Worm (Caenorhabditis elegans) whole organism, mixed stage, embryonic: Measurements from ENCODE around the gene cyy-1.

Experiments
- M03D4.4 ChIP-seq: sonication (generic microtip); optimal IDR thresholded peaks from 2 replicates; lab custom pipeline; 2017; ENCODE audit warnings: mild to moderate bottlenecking, missing genetic modification characterization, missing compliant biosample characterization
- bed-3 ChIP-seq: fragments of 200-800 bp; sonication (Bioruptor generic); optimal IDR thresholded peaks from 3 replicates; lab custom pipeline; 2018; ENCODE audit warnings: mild to moderate bottlenecking, missing genetic modification characterization, moderate library complexity, missing compliant biosample characterization
- blmp-1 ChIP-seq: fragments of 150-350 bp; optimal IDR thresholded peaks from 2 replicates; lab custom pipeline; 2014; ENCODE audit warnings: missing biosample characterization, missing genetic modification characterization
- ceh-39 ChIP-seq: fragments of 150-350 bp; optimal IDR thresholded peaks from 2 replicates; lab custom pipeline; 2014; ENCODE audit warnings: missing biosample characterization, missing genetic modification characterization
- ceh-43 ChIP-seq: fragments of 200-800 bp; sonication (Bioruptor generic); optimal IDR thresholded peaks from 2 replicates; lab custom pipeline; 2018; ENCODE audit warnings: mild to moderate bottlenecking, missing genetic modification characterization, moderate library complexity, missing compliant biosample characterization
- ceh-83 ChIP-seq: fragments of 200-800 bp; sonication (Bioruptor generic); optimal IDR thresholded peaks from 2 replicates; lab custom pipeline; 2018; ENCODE audit warnings: mild to moderate bottlenecking, missing genetic modification characterization, missing compliant biosample characterization
- ces-1 ChIP-seq: fragments of 150-350 bp; optimal IDR thresholded peaks from 2 replicates; lab custom pipeline; 2014; ENCODE audit warnings: missing biosample characterization, missing genetic modification reagents, missing genetic modification characterization
- cnd-1 ChIP-seq: fragments of 200-800 bp; sonication (Bioruptor generic); optimal IDR thresholded peaks from 2 replicates; lab custom pipeline; 2018; ENCODE audit warnings: mild to moderate bottlenecking, missing genetic modification characterization, missing compliant biosample characterization
- drap-1 ChIP-seq: fragments of 200-800 bp; sonication (Bioruptor generic); optimal IDR thresholded peaks from 3 replicates; lab custom pipeline; 2018; ENCODE audit warnings: mild to moderate bottlenecking, missing genetic modification characterization, missing compliant biosample characterization
- elt-1 ChIP-seq: sonication (generic microtip); optimal IDR thresholded peaks from 2 replicates; lab custom pipeline; 2017; ENCODE audit warnings: missing genetic modification characterization, mild to moderate bottlenecking, missing compliant biosample characterization, antibody characterized with exemption, moderate library complexity, borderline replicate concordance; ENCODE audit not compliant: insufficient read depth
- elt-3 ChIP-seq: fragments of 150-350 bp; optimal IDR thresholded peaks from 2 replicates; lab custom pipeline; 2014; ENCODE audit warnings: missing biosample characterization, missing genetic modification characterization
- flh-1 ChIP-seq: fragments of 200-800 bp; sonication (Bioruptor generic); optimal IDR thresholded peaks from 2 replicates; lab custom pipeline; 2018; ENCODE audit warnings: mild to moderate bottlenecking, missing genetic modification characterization, moderate library complexity, missing compliant biosample characterization
- ham-2 ChIP-seq: fragments of 200-800 bp; sonication (Bioruptor generic); optimal IDR thresholded peaks from 2 replicates; lab custom pipeline; 2018; ENCODE audit warnings: mild to moderate bottlenecking, missing genetic modification characterization, missing compliant biosample characterization
- hlh-1 ChIP-seq: fragments of 150-350 bp; optimal IDR thresholded peaks from 2 replicates; lab custom pipeline; 2014; ENCODE audit warnings: missing biosample characterization, missing genetic modification reagents, missing genetic modification characterization
- lin-13 ChIP-seq: fragments of 150-350 bp; optimal IDR thresholded peaks from 2 replicates; lab custom pipeline; 2014; ENCODE audit warnings: missing biosample characterization, missing genetic modification characterization
- lin-32 ChIP-seq: fragments of 200-800 bp; sonication (Bioruptor generic); optimal IDR thresholded peaks from 2 replicates; lab custom pipeline; 2018; ENCODE audit warnings: mild to moderate bottlenecking, missing genetic modification characterization, missing compliant biosample characterization
- lsy-2 ChIP-seq: fragments of 150-350 bp; optimal IDR thresholded peaks from 2 replicates; lab custom pipeline; 2014; ENCODE audit warnings: missing biosample characterization, missing genetic modification characterization
- mab-5 ChIP-seq: fragments of 150-350 bp; optimal IDR thresholded peaks from 2 replicates; lab custom pipeline; 2014; ENCODE audit warnings: missing biosample characterization, missing genetic modification characterization
- mep-1 ChIP-seq: fragments of 150-350 bp; optimal IDR thresholded peaks from 2 replicates; lab custom pipeline; 2017; ENCODE audit warnings: missing biosample characterization, missing genetic modification reagents, missing genetic modification characterization, inconsistent platforms
- mls-2 ChIP-seq: sonication (generic microtip); optimal IDR thresholded peaks from 2 replicates; lab custom pipeline; 2016; ENCODE audit warnings: mild to moderate bottlenecking, missing genetic modification characterization, moderate library complexity, missing compliant biosample characterization
- nhr-12 ChIP-seq: fragments of 150-350 bp; optimal IDR thresholded peaks from 2 replicates; lab custom pipeline; 2014; ENCODE audit warnings: missing biosample characterization, missing genetic modification characterization
- nhr-2 ChIP-seq: fragments of 150-350 bp; optimal IDR thresholded peaks from 2 replicates; lab custom pipeline; 2014; ENCODE audit warnings: missing biosample characterization, missing genetic modification characterization
- nhr-237 ChIP-seq: fragments of 150-350 bp; optimal IDR thresholded peaks from 2 replicates; lab custom pipeline; 2014; ENCODE audit warnings: missing biosample characterization, missing genetic modification characterization
- nhr-28 ChIP-seq: fragments of 150-350 bp; optimal IDR thresholded peaks from 2 replicates; lab custom pipeline; 2014; ENCODE audit warnings: missing biosample characterization, missing genetic modification characterization
- nhr-76 ChIP-seq: sonication (generic microtip); optimal IDR thresholded peaks from 2 replicates; lab custom pipeline; 2017; ENCODE audit warnings: missing biosample characterization, missing genetic modification characterization
- sem-2 ChIP-seq: fragments of 200-800 bp; sonication (Bioruptor generic); optimal IDR thresholded peaks from 2 replicates; lab custom pipeline; 2018; ENCODE audit warnings: mild to moderate bottlenecking, missing genetic modification characterization, missing compliant biosample characterization
- sptf-1 ChIP-seq: sonication (generic microtip); optimal IDR thresholded peaks from 2 replicates; lab custom pipeline; 2017; ENCODE audit warnings: mild to moderate bottlenecking, missing genetic modification characterization, moderate library complexity, missing compliant biosample characterization
- tbx-8 ChIP-seq: fragments of 200-800 bp; sonication (Bioruptor generic); optimal IDR thresholded peaks from 2 replicates; lab custom pipeline; 2018; ENCODE audit warnings: mild to moderate bottlenecking, missing genetic modification characterization, moderate library complexity, missing compliant biosample characterization
- unc-39 ChIP-seq: fragments of 150-350 bp; optimal IDR thresholded peaks from 2 replicates; lab custom pipeline; 2014; ENCODE audit warnings: missing biosample characterization, missing genetic modification characterization
- unc-62 ChIP-seq: fragments of 150-350 bp; optimal IDR thresholded peaks from 2 replicates; lab custom pipeline; 2014; ENCODE audit warnings: missing biosample characterization, missing genetic modification reagents, missing genetic modification characterization
- zip-8 ChIP-seq: fragments of 150-350 bp; optimal IDR thresholded peaks from 2 replicates; lab custom pipeline; 2014; ENCODE audit warnings: missing biosample characterization, missing genetic modification characterization
- ztf-11 ChIP-seq: fragments of 150-350 bp; optimal IDR thresholded peaks from 2 replicates; lab custom pipeline; 2014; ENCODE audit warnings: missing biosample characterization, missing genetic modification characterization

Gene cyy-1

DNA sequence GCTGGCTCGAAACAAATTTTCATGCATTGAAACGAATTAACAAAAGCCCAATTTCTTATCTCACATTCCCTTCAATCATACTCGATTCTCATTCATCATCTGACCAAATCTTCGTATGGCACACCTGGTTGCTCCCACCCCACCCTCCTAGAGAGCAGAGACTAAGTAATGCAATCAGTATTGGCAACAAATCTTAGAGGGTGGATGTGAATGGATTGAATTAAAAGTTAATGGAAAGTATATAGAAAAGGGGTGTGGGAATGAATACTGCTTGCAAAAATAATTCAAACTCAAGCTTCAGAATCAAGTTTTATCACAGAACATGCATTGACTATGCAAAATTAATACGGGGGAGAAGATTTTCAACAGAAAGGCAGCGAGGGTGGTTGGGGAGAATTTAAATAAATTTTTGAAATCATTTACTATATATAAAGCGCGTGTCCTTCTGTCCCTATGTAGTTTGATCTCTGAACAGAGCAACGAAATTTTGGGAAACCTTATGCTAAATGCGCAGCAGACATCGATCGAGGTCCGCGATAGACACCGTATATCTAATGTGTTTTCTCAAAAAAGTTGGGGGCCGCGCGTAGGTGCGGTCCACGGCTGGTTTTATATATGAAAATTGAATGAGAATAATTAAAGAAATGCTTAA lies 32.2 kb downstream of the cyy-1 start:
- peak; percentile 63 for TF ChIP-seq ces-1 (GFP tag; lab: Kevin White, UChicago)
- no peak for TF ChIP-seq nhr-28 (tag; lab: Kevin White, UChicago)
- TF ChIP-seq sem-2 (GFP tag; lab: Kevin White, UChicago) = no peak
- TF ChIP-seq ceh-83 (GFP tag; lab: Kevin White, UChicago) = no peak

DNA sequence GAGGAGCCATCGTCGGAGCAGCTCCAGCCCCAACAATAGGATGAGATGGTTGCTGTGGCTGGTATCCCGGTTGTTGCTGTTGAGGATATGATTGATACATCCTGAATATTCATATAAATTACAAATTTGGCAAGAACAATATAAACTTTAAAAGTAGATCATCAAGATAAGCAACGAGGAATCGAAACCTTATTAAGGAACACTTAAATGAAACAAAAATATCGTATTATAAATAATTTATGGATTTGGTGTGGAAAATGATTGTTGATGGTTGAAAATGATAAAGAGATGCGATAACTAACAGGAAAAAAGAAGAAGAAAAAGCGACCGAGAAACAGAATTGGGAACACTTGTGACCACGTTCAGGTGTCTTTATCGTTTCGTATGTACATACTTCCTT lies 33.6 kb downstream of the cyy-1 start, which contains the start of gene pqn-96:
pqn-96 (minus strand) TSS at position 101 of the 400 bp plus-strand sequence.
- TF ChIP-seq ceh-83 (GFP tag; lab: Kevin White, UChicago) (no peak), bed-3 (no peak), lin-13 (tag; lab: Kevin White, UChicago) (no peak), nhr-12 (tag; lab: Kevin White, UChicago) (no peak), ztf-11 (tag; lab: Kevin White, UChicago) (no peak)

DNA sequence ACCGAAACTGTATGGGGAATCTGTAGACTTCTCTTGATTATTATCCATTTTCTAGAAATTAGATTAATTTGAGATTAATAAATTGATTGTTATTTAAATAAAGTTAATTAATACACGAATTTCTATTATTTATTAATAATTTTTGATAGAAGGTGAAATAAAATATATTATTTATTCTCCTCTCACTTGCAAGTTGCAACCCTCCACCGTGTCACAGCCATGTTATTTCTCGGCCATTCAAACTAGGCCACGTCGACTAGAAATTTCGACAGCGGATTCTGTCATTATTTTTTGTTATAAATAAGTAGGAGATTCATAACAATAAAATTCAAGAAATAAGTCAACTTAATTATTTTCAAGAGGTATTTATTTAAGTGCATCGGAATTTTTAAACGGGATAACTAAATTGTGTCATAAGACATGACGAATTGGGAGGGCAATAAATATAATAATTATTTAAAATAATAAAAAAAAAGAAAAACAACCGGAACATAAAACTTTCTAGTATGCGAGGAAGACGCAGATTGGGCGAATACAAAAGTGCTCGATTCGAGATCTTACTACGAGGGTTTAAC lies 38.0 kb downstream of the cyy-1 start, which contains the start of gene ufbp-1:
ufbp-1 (minus strand) TSS at position 51 of the 575 bp plus-strand sequence.
- TF ChIP-seq elt-3 (tag; lab: Kevin White, UChicago) (no peak), mab-5 (tag; lab: Kevin White, UChicago) (no peak), unc-62 (no peak), lsy-2 (tag; lab: Kevin White, UChicago) (peak; percentile 12)

DNA sequence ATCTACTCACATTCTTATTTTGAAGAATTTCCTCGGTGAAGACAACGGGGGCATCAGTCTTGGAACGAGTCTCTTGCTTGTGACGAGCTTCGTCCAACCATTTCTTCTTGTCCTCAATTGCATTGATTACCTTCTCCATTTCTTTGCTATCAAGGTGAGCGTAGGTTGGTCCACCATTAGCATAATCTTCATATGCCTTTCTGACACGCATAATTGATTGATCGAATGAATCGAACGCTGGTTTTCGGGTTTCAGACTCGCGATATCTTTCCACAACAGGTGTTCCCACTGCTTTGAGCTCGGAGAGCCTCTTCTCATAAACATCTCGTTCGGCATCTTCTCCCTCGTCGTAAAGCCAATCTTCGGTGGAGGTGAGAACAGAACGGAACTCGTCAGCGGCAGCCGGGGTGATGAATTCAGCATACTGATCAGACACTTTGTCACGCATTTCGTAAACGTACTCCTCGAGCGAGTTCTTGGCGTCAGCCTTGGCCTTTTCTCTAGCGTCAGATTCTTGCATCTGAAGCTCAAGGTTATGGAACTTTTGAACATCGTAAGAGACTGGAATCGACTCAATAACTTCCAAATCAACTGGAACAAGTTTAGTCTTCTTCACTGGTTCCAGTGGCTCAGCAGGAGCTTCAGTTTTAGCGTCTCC lies 38.9 kb downstream of the cyy-1 start:
- TF ChIP-seq ceh-39 (tag; lab: Kevin White, UChicago) (no peak), nhr-76 (no peak), lsy-2 (tag; lab: Kevin White, UChicago) (no peak), ztf-11 (tag; lab: Kevin White, UChicago) (no peak), ceh-43 (GFP tag; lab: Kevin White, UChicago) (no peak), tbx-8 (GFP tag; lab: Kevin White, UChicago) (no peak), mls-2 (tag; lab: Kevin White, UChicago) (no peak), unc-62 (no peak), ces-1 (GFP tag; lab: Kevin White, UChicago) (no peak), ham-2 (GFP tag; lab: Kevin White, UChicago) (no peak), lin-13 (tag; lab: Kevin White, UChicago) (no peak), mep-1 (no peak), nhr-237 (no peak), flh-1 (GFP tag; lab: Kevin White, UChicago) (no peak), nhr-2 (tag; lab: Kevin White, UChicago) (no peak)
- TF ChIP-seq, all 35 proteins: peak for 0

DNA sequence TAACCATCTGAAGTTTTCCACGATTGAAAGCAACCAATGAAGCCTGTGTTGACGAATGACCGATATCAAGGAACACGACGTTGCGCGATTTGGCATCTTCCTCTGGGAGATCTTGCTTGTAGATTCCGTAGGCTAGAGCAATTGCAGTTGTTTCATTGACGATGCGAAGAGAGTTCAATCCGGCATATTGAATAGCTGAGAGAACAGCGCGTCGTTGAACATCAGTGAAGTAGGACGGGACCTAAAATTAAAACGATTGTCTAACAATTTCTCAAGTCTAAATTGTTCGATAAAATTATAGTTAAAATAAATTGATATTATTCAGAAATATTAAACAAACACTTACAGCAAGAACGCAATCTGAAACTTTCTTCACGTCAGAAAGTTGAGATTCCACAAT lies 40.4 kb downstream of the cyy-1 start:
- TF ChIP-seq hlh-1 (tag; lab: Kevin White, UChicago) (no peak), sem-2 (GFP tag; lab: Kevin White, UChicago) (no peak), tbx-8 (GFP tag; lab: Kevin White, UChicago) (no peak), M03D4.4 (tag; lab: Kevin White, UChicago) (no peak), ceh-83 (GFP tag; lab: Kevin White, UChicago) (no peak)

DNA sequence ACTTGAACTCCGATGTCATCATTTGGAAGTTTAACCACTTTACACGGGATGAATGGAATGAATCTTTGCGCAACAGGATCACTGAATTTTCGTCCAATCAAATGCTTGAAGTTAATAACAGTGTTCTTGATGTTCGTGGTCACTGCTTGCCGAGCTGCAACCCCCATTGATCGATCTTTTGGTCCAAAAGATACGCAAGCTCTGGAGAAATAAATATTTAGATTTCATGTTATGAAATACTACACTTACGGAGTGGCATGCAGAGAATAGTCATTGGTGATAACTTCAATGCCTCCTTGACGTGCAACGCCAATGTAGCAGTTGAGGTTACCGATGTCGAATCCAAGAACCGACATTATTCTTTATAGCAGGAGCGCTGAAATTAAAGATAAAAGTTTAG lies 40.9 kb downstream of the cyy-1 start, which contains the start of gene hsp-110:
hsp-110 (minus strand) TSS at position 376 of the 400 bp plus-strand sequence.
- TF ChIP-seq unc-39 (tag; lab: Kevin White, UChicago) (no peak), ztf-11 (tag; lab: Kevin White, UChicago) (no peak)
- TF ChIP-seq, all 35 proteins: peak for 0

DNA sequence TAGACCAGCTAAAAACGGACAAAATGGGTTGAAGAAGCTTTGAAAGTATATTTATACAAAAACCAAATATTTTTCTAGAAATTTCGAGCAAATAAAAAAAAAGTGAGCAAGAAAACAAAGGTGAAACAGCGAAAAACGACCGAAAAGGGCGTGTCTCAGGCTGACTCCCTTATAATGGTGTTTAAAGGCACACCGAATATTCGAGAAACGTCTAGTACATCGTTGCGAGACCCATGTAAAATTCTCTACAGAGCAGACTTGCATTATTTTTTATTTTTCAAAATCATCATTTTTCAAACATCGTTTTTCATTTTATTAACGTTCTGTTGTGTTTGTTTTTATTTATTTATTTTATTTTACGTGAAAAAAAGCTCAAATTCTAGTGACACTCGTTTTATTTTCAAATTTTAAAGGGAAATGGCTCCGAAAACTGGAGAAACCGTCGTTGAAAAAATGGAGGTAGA lies 41.3 kb downstream of the cyy-1 start, which contains the start of gene rpn-3:
rpn-3 (plus strand) TSS at position 414 of the 464 bp plus-strand sequence.
- peak; percentile 35 for TF ChIP-seq blmp-1
- no peak for TF ChIP-seq cnd-1 (tag; lab: Kevin White, UChicago)
- TF ChIP-seq nhr-237 = peak; percentile 97
- no peak for TF ChIP-seq zip-8 (tag; lab: Kevin White, UChicago)
- TF ChIP-seq hlh-1 (tag; lab: Kevin White, UChicago) = peak; percentile 53
- TF ChIP-seq sptf-1 = peak; percentile 79
- TF ChIP-seq ceh-43 (GFP tag; lab: Kevin White, UChicago) = no peak
- no peak for TF ChIP-seq bed-3
- TF ChIP-seq mls-2 (tag; lab: Kevin White, UChicago) = peak; percentile 60
- peak; percentile 99 for TF ChIP-seq mep-1
- no peak for TF ChIP-seq ceh-83 (GFP tag; lab: Kevin White, UChicago)
- peak; percentile 70 for TF ChIP-seq unc-62
- no peak for TF ChIP-seq sem-2 (GFP tag; lab: Kevin White, UChicago)
- TF ChIP-seq ztf-11 (tag; lab: Kevin White, UChicago) = peak; percentile 71
- TF ChIP-seq M03D4.4 (tag; lab: Kevin White, UChicago) = peak; percentile 44
- peak; percentile 95 for TF ChIP-seq lin-13 (tag; lab: Kevin White, UChicago)
- TF ChIP-seq flh-1 (GFP tag; lab: Kevin White, UChicago) = no peak
- no peak for TF ChIP-seq nhr-12 (tag; lab: Kevin White, UChicago)
- TF ChIP-seq lin-32 (GFP tag; lab: Kevin White, UChicago) = no peak
- peak; percentile 16 for TF ChIP-seq elt-1 (tag; lab: Kevin White, UChicago)
- TF ChIP-seq drap-1 = peak; percentile 42
